Fruit fly (Drosophila melanogaster): ENCODE data around the gene RpS12.

Gene RpS12

dm6 chr3L:13031326-13031725 is 8.2 kb downstream of the RpS12 start:
- no peak for TF ChIP-seq CG13204 (GFP tag; optimal IDR thresholded peaks at IDR 0.05)
- no peak for TF ChIP-seq CG8159 (tag; optimal IDR thresholded peaks at IDR 0.05)
- TF ChIP-seq CG4496 (GFP tag; IDR thresholded peaks at IDR 0.05): no peak
- TF ChIP-seq CG9948 (tag; optimal IDR thresholded peaks at IDR 0.05): no peak
- no peak for TF ChIP-seq Pif1A (GFP tag; optimal IDR thresholded peaks at IDR 0.05)
- no peak for TF ChIP-seq CG10348 (GFP tag; IDR thresholded peaks at IDR 0.05)
- TF ChIP-seq CG34367 (tag; optimal IDR thresholded peaks at IDR 0.05): no peak
- no peak for TF ChIP-seq Ets98B (GFP tag; IDR thresholded peaks at IDR 0.05)
- no peak for TF ChIP-seq gl (tag; optimal IDR thresholded peaks at IDR 0.05)
- TF ChIP-seq CG12605 (GFP tag; IDR thresholded peaks at IDR 0.05): no peak
- TF ChIP-seq D1 (tag; optimal IDR thresholded peaks at IDR 0.05): no peak
- no peak for TF ChIP-seq CG14655 (GFP tag; optimal IDR thresholded peaks at IDR 0.05)
- no peak for TF ChIP-seq rn (GFP tag; IDR thresholded peaks at IDR 0.05)

- TF ChIP-seq fd96Ca (GFP tag; IDR thresholded peaks at IDR 0.05): no peak
- TF ChIP-seq CG34367 (tag; optimal IDR thresholded peaks at IDR 0.05): no peak
- 0 out of 3 replicates have a peak, but pooled peaks have one; percentile 41 for TF ChIP-seq CG4496 (GFP tag; IDR thresholded peaks at IDR 0.05)
- TF ChIP-seq Ets98B (GFP tag; IDR thresholded peaks at IDR 0.05): no peak
- peak; percentile 13 for TF ChIP-seq CG15710 (tag; optimal IDR thresholded peaks at IDR 0.05)
- no peak for TF ChIP-seq CG17806 (tag; optimal IDR thresholded peaks at IDR 0.05)
- no peak for TF ChIP-seq CG10348 (GFP tag; IDR thresholded peaks at IDR 0.05)
- TF ChIP-seq D1 (tag; optimal IDR thresholded peaks at IDR 0.05): no peak
- TF ChIP-seq EcR (GFP tag; optimal IDR thresholded peaks at IDR 0.05): peak; percentile 97
- no peak for TF ChIP-seq rn (GFP tag; IDR thresholded peaks at IDR 0.05)
- TF ChIP-seq CG8159 (tag; optimal IDR thresholded peaks at IDR 0.05): peak; percentile 25
- TF ChIP-seq CG13204 (GFP tag; optimal IDR thresholded peaks at IDR 0.05): no peak
- TF ChIP-seq CG9948 (tag; optimal IDR thresholded peaks at IDR 0.05): peak; percentile 11
- TF ChIP-seq Pif1A (GFP tag; optimal IDR thresholded peaks at IDR 0.05): no peak
- no peak for TF ChIP-seq gl (tag; optimal IDR thresholded peaks at IDR 0.05)
- TF ChIP-seq CG14655 (GFP tag; optimal IDR thresholded peaks at IDR 0.05): peak; percentile 69
- peak; percentile 52 for TF ChIP-seq CG8301 (tag; optimal IDR thresholded peaks at IDR 0.05)
- no peak for TF ChIP-seq CG32121 (GFP tag; IDR thresholded peaks at IDR 0.05)
- no peak for TF ChIP-seq Snoo (tag; optimal IDR thresholded peaks at IDR 0.05)
- no peak for TF ChIP-seq CG12605 (GFP tag; IDR thresholded peaks at IDR 0.05)
- TF ChIP-seq Pif1B (GFP tag; optimal IDR thresholded peaks at IDR 0.05): no peak
These were observed 9.1 kb downstream of the RpS12 start for dm6 chr3L:13032085-13032914.

- no peak for TF ChIP-seq gl (tag; optimal IDR thresholded peaks at IDR 0.05)
- no peak for TF ChIP-seq CG14655 (GFP tag; optimal IDR thresholded peaks at IDR 0.05)
- TF ChIP-seq Pif1B (GFP tag; optimal IDR thresholded peaks at IDR 0.05): no peak
- no peak for TF ChIP-seq CG9948 (tag; optimal IDR thresholded peaks at IDR 0.05)
- no peak for TF ChIP-seq CG4496 (GFP tag; IDR thresholded peaks at IDR 0.05)
- TF ChIP-seq CG10348 (GFP tag; IDR thresholded peaks at IDR 0.05): no peak
- TF ChIP-seq CG13204 (GFP tag; optimal IDR thresholded peaks at IDR 0.05): no peak
- no peak for TF ChIP-seq CG34367 (tag; optimal IDR thresholded peaks at IDR 0.05)
- no peak for TF ChIP-seq Ets98B (GFP tag; IDR thresholded peaks at IDR 0.05)
- no peak for TF ChIP-seq D1 (tag; optimal IDR thresholded peaks at IDR 0.05)
- no peak for TF ChIP-seq CG8159 (tag; optimal IDR thresholded peaks at IDR 0.05)
- TF ChIP-seq EcR (GFP tag; optimal IDR thresholded peaks at IDR 0.05): no peak
- TF ChIP-seq CG12605 (GFP tag; IDR thresholded peaks at IDR 0.05): no peak
- TF ChIP-seq Pif1A (GFP tag; optimal IDR thresholded peaks at IDR 0.05): no peak
- no peak for TF ChIP-seq Snoo (tag; optimal IDR thresholded peaks at IDR 0.05)
- no peak for TF ChIP-seq CG32121 (GFP tag; IDR thresholded peaks at IDR 0.05)
- no peak for TF ChIP-seq CG15710 (tag; optimal IDR thresholded peaks at IDR 0.05)
These were observed 9.7 kb downstream of the RpS12 start for dm6 chr3L:13032915-13033282.

- TF ChIP-seq CG12605 (GFP tag; IDR thresholded peaks at IDR 0.05) (no peak), CG17806 (tag; optimal IDR thresholded peaks at IDR 0.05) (no peak), D1 (tag; optimal IDR thresholded peaks at IDR 0.05) (no peak), Pif1B (GFP tag; optimal IDR thresholded peaks at IDR 0.05) (no peak), CG8301 (tag; optimal IDR thresholded peaks at IDR 0.05) (no peak), CG8159 (tag; optimal IDR thresholded peaks at IDR 0.05) (no peak)
These were observed 10.2 kb downstream of the RpS12 start for dm6 chr3L:13033361-13033760.

- TF ChIP-seq CG12605 (GFP tag; IDR thresholded peaks at IDR 0.05) (no peak), CG15710 (tag; optimal IDR thresholded peaks at IDR 0.05) (no peak), CG9948 (tag; optimal IDR thresholded peaks at IDR 0.05) (no peak), CG14655 (GFP tag; optimal IDR thresholded peaks at IDR 0.05) (no peak), D1 (tag; optimal IDR thresholded peaks at IDR 0.05) (no peak), CG13204 (GFP tag; optimal IDR thresholded peaks at IDR 0.05) (no peak), Ets98B (GFP tag; IDR thresholded peaks at IDR 0.05) (no peak), CG4496 (GFP tag; IDR thresholded peaks at IDR 0.05) (peak; percentile 34; the same call in 1 of the 3 replicates), EcR (GFP tag; optimal IDR thresholded peaks at IDR 0.05) (peak; percentile 15)
These were observed 13.7 kb downstream of the RpS12 start, which contains the start of gene Srrm1 for dm6 chr3L:13036706-13037457. Gene Srrm1, plus strand, starts transcription at chr3L:13036821.

All from whole organism, pupa.